Fruit fly (Drosophila melanogaster) whole organism, wandering third instar larva: ENCODE measurements around the gene AANATL7.

ENCODE experiments used
- Myc ChIP-seq: fragments of >200 bp; optimal IDR thresholded peaks from 2 replicates; lab custom pipeline; 2017
- br ChIP-seq: fragments of 200-800 bp; sonication (Bioruptor generic); optimal IDR thresholded peaks from 2 replicates; lab custom pipeline; 2016; ENCODE audit warnings: missing biosample characterization, missing genetic modification characterization
- fru ChIP-seq: fragments of 200-800 bp; sonication (Bioruptor generic); optimal IDR thresholded peaks from 3 replicates; lab custom pipeline; 2016; ENCODE audit warnings: missing biosample characterization, mild to moderate bottlenecking, missing genetic modification characterization
- h ChIP-seq: fragments of 200-800 bp; sonication (Bioruptor generic); optimal IDR thresholded peaks from 3 replicates; lab custom pipeline; 2016; ENCODE audit warnings: missing biosample characterization, mild to moderate bottlenecking, missing genetic modification characterization
- rgr ChIP-seq: fragments of 200-800 bp; sonication (Bioruptor generic); optimal IDR thresholded peaks from 3 replicates; lab custom pipeline; 2016; ENCODE audit warnings: missing biosample characterization, mild to moderate bottlenecking, missing genetic modification characterization
- usp ChIP-seq: fragments of >200 bp; optimal IDR thresholded peaks from 2 replicates; lab custom pipeline; 2017; ENCODE audit warnings: missing biosample characterization, missing genetic modification characterization

DNA sequence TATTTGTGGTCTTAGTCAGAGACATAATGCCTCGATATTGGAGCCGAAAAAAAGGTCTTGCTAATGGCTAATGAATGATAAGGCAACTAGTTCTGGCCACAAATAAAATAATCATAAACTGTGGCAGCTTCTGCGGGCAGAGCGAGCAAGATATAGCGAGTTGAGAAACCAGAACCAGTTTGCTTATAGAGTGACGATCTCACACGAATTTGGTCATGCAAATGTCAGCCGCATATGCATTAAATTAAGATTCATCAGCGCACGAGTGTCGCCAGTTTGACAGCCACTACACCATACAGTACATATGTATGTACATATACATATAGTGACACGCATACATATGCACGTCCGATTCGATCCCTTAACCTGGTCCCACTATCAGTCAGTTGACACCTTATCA lies 42.4 kb upstream of the AANATL7 start:
- no peak for TF ChIP-seq usp (GFP tag; lab: Kevin White, UChicago)
- TF ChIP-seq Myc (lab: Kevin White, UChicago), result no peak
- TF ChIP-seq br (GFP tag; lab: Kevin White, UChicago), result no peak
- TF ChIP-seq h, result no peak
- no peak for TF ChIP-seq rgr (GFP tag; lab: Kevin White, UChicago)
- TF ChIP-seq fru, result no peak
